Fruit fly (Drosophila melanogaster) whole organism, embryonic: ENCODE data around the gene CG32225.

Experiments
- Blimp-1 ChIP-seq: fragments of 200-800 bp; sonication (Bioruptor generic); optimal IDR thresholded peaks from 3 replicates; lab custom pipeline; 2018; ENCODE audit warnings: missing biosample characterization, missing genetic modification characterization, mild to moderate bottlenecking, moderate library complexity, missing genetic modification reagents
- CG10366 ChIP-seq: fragments of 200-800 bp; sonication (Bioruptor generic); IDR thresholded peaks from 2 replicates; pipeline ENCODE4 v1.3.6; 2022; ENCODE audit warnings: missing biosample characterization, missing genetic modification characterization
- CG11504 ChIP-seq: fragments of 200-800 bp; sonication (Bioruptor generic); optimal IDR thresholded peaks from 3 replicates; lab custom pipeline; 2019; ENCODE audit warnings: missing biosample characterization, mild to moderate bottlenecking, missing genetic modification characterization, moderate library complexity
- CG14050 ChIP-seq: fragments of 200-800 bp; sonication (Bioruptor generic); IDR thresholded peaks from 3 replicates; pipeline ENCODE4 v1.3.6; 2022; ENCODE audit warnings: missing biosample characterization, missing genetic modification characterization
- CG14710 ChIP-seq: fragments of 200-800 bp; sonication (Bioruptor generic); optimal IDR thresholded peaks from 3 replicates; lab custom pipeline; 2019; ENCODE audit warnings: missing biosample characterization, mild to moderate bottlenecking, missing genetic modification characterization, moderate library complexity
- CG15011 ChIP-seq: fragments of 200-800 bp; sonication (Bioruptor generic); optimal IDR thresholded peaks from 3 replicates; lab custom pipeline; 2018; ENCODE audit warnings: missing biosample characterization, mild to moderate bottlenecking, missing genetic modification characterization
- CG16813 ChIP-seq: fragments of 200-800 bp; sonication (Bioruptor generic); IDR thresholded peaks from 3 replicates; pipeline ENCODE4 v1.3.6; 2022; ENCODE audit warnings: missing biosample characterization, missing genetic modification characterization; ENCODE audit not compliant: partially characterized antibody
- CG34376 ChIP-seq: fragments of 200-800 bp; sonication (Bioruptor generic); optimal IDR thresholded peaks from 2 replicates; lab custom pipeline; 2018; ENCODE audit warnings: missing biosample characterization, mild to moderate bottlenecking, missing genetic modification characterization
- CG3838 ChIP-seq: fragments of 200-800 bp; sonication (Bioruptor generic); optimal IDR thresholded peaks from 3 replicates; lab custom pipeline; 2016; ENCODE audit warnings: missing biosample characterization, missing genetic modification characterization
- CG4854 ChIP-seq: fragments of 200-800 bp; sonication (Bioruptor generic); optimal IDR thresholded peaks from 2 replicates; lab custom pipeline; 2016; ENCODE audit warnings: missing biosample characterization, missing genetic modification characterization, inconsistent platforms
- CG6791 ChIP-seq: fragments of 200-800 bp; sonication (Bioruptor generic); IDR thresholded peaks from 3 replicates; pipeline ENCODE4 v1.3.6; 2022; ENCODE audit warnings: missing biosample characterization, missing genetic modification characterization; ENCODE audit not compliant: partially characterized antibody
- CG7745 ChIP-seq: fragments of 200-800 bp; sonication (Bioruptor generic); optimal IDR thresholded peaks from 2 replicates; lab custom pipeline; 2018; ENCODE audit warnings: missing biosample characterization, mild to moderate bottlenecking, missing genetic modification characterization, moderate library complexity
- CG7963 ChIP-seq: fragments of 200-800 bp; sonication (Bioruptor generic); IDR thresholded peaks from 3 replicates; pipeline ENCODE4 v1.3.6; 2022; ENCODE audit warnings: missing biosample characterization, missing genetic modification characterization; ENCODE audit not compliant: partially characterized antibody
- CG9876 ChIP-seq: fragments of 200-800 bp; sonication (Bioruptor generic); optimal IDR thresholded peaks from 2 replicates; lab custom pipeline; 2016; ENCODE audit warnings: missing biosample characterization, missing genetic modification characterization
- CrebB ChIP-seq: fragments of 200-800 bp; sonication (Bioruptor generic); optimal IDR thresholded peaks from 3 replicates; lab custom pipeline; 2018; ENCODE audit warnings: missing biosample characterization, mild to moderate bottlenecking, missing genetic modification characterization
- Doc2 ChIP-seq: fragments of 200-800 bp; sonication (Bioruptor generic); IDR thresholded peaks from 2 replicates; pipeline ENCODE4 v1.3.6; 2022; ENCODE audit warnings: missing biosample characterization, missing genetic modification characterization
- Fer1 ChIP-seq: fragments of 200-800 bp; sonication (Bioruptor generic); optimal IDR thresholded peaks from 2 replicates; lab custom pipeline; 2017; ENCODE audit warnings: missing biosample characterization, mild to moderate bottlenecking, missing genetic modification characterization
- Fer3 ChIP-seq: fragments of 200-800 bp; sonication (Bioruptor generic); optimal IDR thresholded peaks from 2 replicates; lab custom pipeline; 2018; ENCODE audit warnings: missing biosample characterization, mild to moderate bottlenecking, missing genetic modification characterization, moderate library complexity
- HLH4C ChIP-seq: fragments of 200-800 bp; sonication (Bioruptor generic); IDR thresholded peaks from 3 replicates; pipeline ENCODE4 v1.3.6; 2022; ENCODE audit warnings: missing biosample characterization, missing genetic modification characterization; ENCODE audit not compliant: partially characterized antibody
- Hr51 ChIP-seq, 2 experiments: fragments of 200-800 bp; sonication (Bioruptor generic); optimal IDR thresholded peaks; 2 replicates in 1 of 2; 3 replicates in 1 of 2; lab custom pipeline; 2016 to 2018; ENCODE audit warnings: missing biosample characterization in 2 of 2, missing genetic modification characterization in 2 of 2, mild to moderate bottlenecking in 1 of 2, moderate library complexity in 1 of 2
- Lhr ChIP-seq: fragments of 200-800 bp; sonication (Bioruptor generic); optimal IDR thresholded peaks from 3 replicates; lab custom pipeline; 2017; ENCODE audit warnings: mild to moderate bottlenecking, missing biosample characterization, missing genetic modification reagents, missing genetic modification characterization
- Oli ChIP-seq: fragments of 200-800 bp; sonication (Bioruptor generic); optimal IDR thresholded peaks from 2 replicates; lab custom pipeline; 2018; ENCODE audit warnings: missing biosample characterization, mild to moderate bottlenecking, missing genetic modification characterization, moderate library complexity
- PHDP ChIP-seq: fragments of 200-800 bp; sonication (Bioruptor generic); optimal IDR thresholded peaks from 3 replicates; lab custom pipeline; 2018; ENCODE audit warnings: missing biosample characterization, mild to moderate bottlenecking, missing genetic modification characterization, moderate library complexity
- YL-1 ChIP-seq: fragments of 200-800 bp; sonication (Bioruptor generic); optimal IDR thresholded peaks from 3 replicates; lab custom pipeline; 2017; ENCODE audit warnings: missing biosample characterization, mild to moderate bottlenecking, missing genetic modification characterization
- abd-A ChIP-seq: fragments of 200-800 bp; sonication (Bioruptor generic); optimal IDR thresholded peaks from 3 replicates; lab custom pipeline; 2019; ENCODE audit warnings: missing biosample characterization, mild to moderate bottlenecking, missing genetic modification characterization, moderate library complexity
- ato ChIP-seq: fragments of 200-800 bp; sonication (Bioruptor generic); IDR thresholded peaks from 2 replicates; pipeline ENCODE4 v1.3.6; 2022; ENCODE audit warnings: missing biosample characterization, missing genetic modification characterization; ENCODE audit not compliant: partially characterized antibody
- crol ChIP-seq: fragments of 200-800 bp; sonication (Bioruptor generic); IDR thresholded peaks from 2 replicates; pipeline ENCODE4 v1.3.6; 2022; ENCODE audit warnings: missing biosample characterization, missing genetic modification characterization
- crp ChIP-seq, 2 experiments: fragments of 200-800 bp; sonication (Bioruptor generic); optimal IDR thresholded peaks; 2 replicates in 1 of 2; 3 replicates in 1 of 2; lab custom pipeline; 2017; ENCODE audit warnings: missing biosample characterization in 2 of 2, missing genetic modification characterization in 2 of 2, mild to moderate bottlenecking in 1 of 2, moderate library complexity in 1 of 2
- dysf ChIP-seq: fragments of 200-800 bp; sonication (Bioruptor generic); IDR thresholded peaks from 3 replicates; pipeline ENCODE4 v1.3.6; 2022; ENCODE audit warnings: missing biosample characterization, missing genetic modification characterization
- emc ChIP-seq: fragments of 200-800 bp; sonication (Bioruptor generic); optimal IDR thresholded peaks from 2 replicates; lab custom pipeline; 2016; ENCODE audit warnings: missing biosample characterization, missing genetic modification characterization
- ems ChIP-seq: fragments of 200-800 bp; sonication (Bioruptor generic); optimal IDR thresholded peaks from 3 replicates; lab custom pipeline; 2016; ENCODE audit warnings: missing biosample characterization, missing genetic modification characterization
- eve ChIP-seq, 2 experiments: fragments of >200 bp; optimal IDR thresholded peaks; 2 replicates each; lab custom pipeline; 2017; ENCODE audit warnings: missing biosample characterization in 2 of 2, missing genetic modification characterization in 2 of 2
- ftz-f1 ChIP-seq: fragments of 200-800 bp; sonication (Bioruptor generic); optimal IDR thresholded peaks from 2 replicates; lab custom pipeline; 2016; ENCODE audit warnings: missing biosample characterization, missing genetic modification characterization
- grn ChIP-seq: fragments of 200-800 bp; sonication (Bioruptor generic); optimal IDR thresholded peaks from 3 replicates; lab custom pipeline; 2017; ENCODE audit warnings: missing biosample characterization, missing genetic modification characterization
- gsb-n ChIP-seq: fragments of 200-800 bp; sonication (Bioruptor generic); optimal IDR thresholded peaks from 3 replicates; lab custom pipeline; 2018; ENCODE audit warnings: missing biosample characterization, mild to moderate bottlenecking, missing genetic modification characterization
- hbn ChIP-seq: fragments of 200-800 bp; sonication (Bioruptor generic); IDR thresholded peaks from 2 replicates; pipeline ENCODE4 v1.3.6; 2022; ENCODE audit warnings: missing biosample characterization, missing genetic modification characterization; ENCODE audit not compliant: partially characterized antibody
- inv ChIP-seq: fragments of 200-800 bp; sonication (Bioruptor generic); IDR thresholded peaks from 2 replicates; pipeline ENCODE4 v1.3.6; 2022; ENCODE audit warnings: missing biosample characterization, missing genetic modification characterization; ENCODE audit not compliant: partially characterized antibody
- klu ChIP-seq: fragments of 200-800 bp; sonication (Bioruptor generic); IDR thresholded peaks from 2 replicates; pipeline ENCODE4 v1.3.6; 2022; ENCODE audit warnings: missing biosample characterization, missing genetic modification characterization
- mld ChIP-seq: fragments of 200-800 bp; sonication (Bioruptor generic); IDR thresholded peaks from 3 replicates; pipeline ENCODE4 v1.3.6; 2022; ENCODE audit warnings: missing biosample characterization, missing genetic modification characterization; ENCODE audit not compliant: partially characterized antibody
- pzg ChIP-seq: fragments of 200-800 bp; sonication (Bioruptor generic); optimal IDR thresholded peaks from 3 replicates; lab custom pipeline; 2018; ENCODE audit warnings: missing biosample characterization, mild to moderate bottlenecking, missing genetic modification characterization, moderate library complexity
- slbo ChIP-seq: fragments of 200-800 bp; sonication (Bioruptor generic); IDR thresholded peaks from 2 replicates; pipeline ENCODE4 v1.3.6; 2022; ENCODE audit warnings: missing biosample characterization, missing genetic modification characterization
- sna ChIP-seq: fragments of 200-800 bp; sonication (Bioruptor generic); IDR thresholded peaks from 2 replicates; pipeline ENCODE4 v1.3.6; 2022; ENCODE audit warnings: missing biosample characterization, missing genetic modification characterization; ENCODE audit not compliant: partially characterized antibody
- sr ChIP-seq: fragments of 200-800 bp; sonication (Bioruptor generic); IDR thresholded peaks from 3 replicates; pipeline ENCODE4 v1.3.6; 2022; ENCODE audit warnings: missing biosample characterization, missing genetic modification characterization
- tin ChIP-seq: fragments of 200-800 bp; sonication (Bioruptor generic); optimal IDR thresholded peaks from 3 replicates; lab custom pipeline; 2016; ENCODE audit warnings: missing biosample characterization, missing genetic modification characterization
- tna ChIP-seq: fragments of 200-800 bp; sonication (Bioruptor generic); IDR thresholded peaks from 2 replicates; pipeline ENCODE4 v1.3.6; 2022; ENCODE audit warnings: missing biosample characterization, missing genetic modification characterization; ENCODE audit not compliant: partially characterized antibody
- trh ChIP-seq: fragments of 200-800 bp; sonication (Bioruptor generic); optimal IDR thresholded peaks from 2 replicates; lab custom pipeline; 2016; ENCODE audit warnings: missing biosample characterization, missing genetic modification characterization
- unc-4 ChIP-seq: fragments of 200-800 bp; sonication (Bioruptor generic); IDR thresholded peaks from 2 replicates; pipeline ENCODE4 v1.3.6; 2022; ENCODE audit warnings: missing biosample characterization, missing genetic modification characterization; ENCODE audit not compliant: partially characterized antibody
- zen ChIP-seq: fragments of 200-800 bp; sonication (Bioruptor generic); optimal IDR thresholded peaks from 3 replicates; lab custom pipeline; 2018; ENCODE audit warnings: missing biosample characterization, mild to moderate bottlenecking, missing genetic modification characterization, moderate library complexity
- zf30C ChIP-seq: fragments of 200-800 bp; sonication (Bioruptor generic); optimal IDR thresholded peaks from 3 replicates; lab custom pipeline; 2018; ENCODE audit warnings: missing biosample characterization, mild to moderate bottlenecking, missing genetic modification characterization

CG32225 gene

dm6 chr3L:20296797-20297196 is 9.3 kb downstream of the CG32225 start, which contains the start of gene FRG1 (continued):
- TF ChIP-seq CG14050 (GFP tag; lab: Robert Waterston, UW) (no peak), Lhr (GFP tag; lab: Kevin White, UChicago) (no peak), CG9876 (GFP tag; lab: Kevin White, UChicago) (no peak), emc (GFP tag; lab: Kevin White, UChicago) (no peak), tin (no peak), Oli (tag; lab: Kevin White, UChicago) (no peak), abd-A (tag; lab: Kevin White, UChicago) (no peak), unc-4 (GFP tag; lab: Robert Waterston, UW) (peak; percentile 74; the same call in 1 of the 2 replicates), ems (GFP tag; lab: Kevin White, UChicago) (no peak), CrebB (no peak), dysf (GFP tag; lab: Robert Waterston, UW) (no peak), crp (GFP tag; optimal IDR thresholded peaks at IDR 0.05; lab: Kevin White, UChicago) (peak in 1 of 2 experiments; percentile 5), YL-1 (GFP tag; lab: Kevin White, UChicago) (peak; percentile 45), tna (peak; percentile 60), zen (peak; percentile 36), PHDP (tag; lab: Kevin White, UChicago) (no peak), CG10366 (GFP tag; lab: Robert Waterston, UW) (no peak), CG6791 (peak; percentile 82), CG11504 (tag; lab: Kevin White, UChicago) (no peak), zf30C (GFP tag; lab: Kevin White, UChicago) (no peak), slbo (GFP tag; lab: Robert Waterston, UW) (no peak), eve (GFP tag; optimal IDR thresholded peaks at IDR 0.05; lab: Kevin White, UChicago) (no peak), pzg (GFP tag; lab: Kevin White, UChicago) (peak; percentile 58), Doc2 (GFP tag; lab: Robert Waterston, UW) (no peak), Hr51 (GFP tag; optimal IDR thresholded peaks at IDR 0.05; lab: Kevin White, UChicago) (peak in 1 of 2 experiments; percentile 62), CG16813 (GFP tag; lab: Robert Waterston, UW) (peak; percentile 70), ato (GFP tag; lab: Robert Waterston, UW) (peak; percentile 67), trh (GFP tag; lab: Kevin White, UChicago) (no peak), gsb-n (no peak), CG7745 (tag; lab: Kevin White, UChicago) (no peak), sr (GFP tag; lab: Robert Waterston, UW) (no peak), mld (peak; percentile 64; the same call in 2 of the 3 replicates), CG15011 (GFP tag; lab: Kevin White, UChicago) (no peak), CG4854 (GFP tag; lab: Kevin White, UChicago) (no peak), klu (GFP tag; lab: Robert Waterston, UW) (no peak), Fer1 (GFP tag; lab: Kevin White, UChicago) (no peak), CG3838 (GFP tag; lab: Kevin White, UChicago) (peak; percentile 95), CG34376 (no peak), Fer3 (tag; lab: Kevin White, UChicago) (no peak), sna (GFP tag; lab: Robert Waterston, UW) (peak; percentile 61; the same call in 1 of the 2 replicates), CG7963 (GFP tag; lab: Robert Waterston, UW) (peak; percentile 43; the same call in 2 of the 3 replicates), crol (GFP tag; lab: Robert Waterston, UW) (no peak), ftz-f1 (GFP tag; lab: Kevin White, UChicago) (no peak), HLH4C (GFP tag; lab: Robert Waterston, UW) (peak; percentile 78), inv (GFP tag; lab: Robert Waterston, UW) (peak; percentile 71), CG14710 (tag; lab: Kevin White, UChicago) (peak; percentile 38), grn (GFP tag; lab: Kevin White, UChicago) (peak; percentile 83), hbn (peak; percentile 72), Blimp-1 (GFP tag; lab: Kevin White, UChicago) (no peak)
